Fruit fly (Drosophila melanogaster): ENCODE measurements around the gene AhcyL2.

Gene AhcyL2

DNA sequence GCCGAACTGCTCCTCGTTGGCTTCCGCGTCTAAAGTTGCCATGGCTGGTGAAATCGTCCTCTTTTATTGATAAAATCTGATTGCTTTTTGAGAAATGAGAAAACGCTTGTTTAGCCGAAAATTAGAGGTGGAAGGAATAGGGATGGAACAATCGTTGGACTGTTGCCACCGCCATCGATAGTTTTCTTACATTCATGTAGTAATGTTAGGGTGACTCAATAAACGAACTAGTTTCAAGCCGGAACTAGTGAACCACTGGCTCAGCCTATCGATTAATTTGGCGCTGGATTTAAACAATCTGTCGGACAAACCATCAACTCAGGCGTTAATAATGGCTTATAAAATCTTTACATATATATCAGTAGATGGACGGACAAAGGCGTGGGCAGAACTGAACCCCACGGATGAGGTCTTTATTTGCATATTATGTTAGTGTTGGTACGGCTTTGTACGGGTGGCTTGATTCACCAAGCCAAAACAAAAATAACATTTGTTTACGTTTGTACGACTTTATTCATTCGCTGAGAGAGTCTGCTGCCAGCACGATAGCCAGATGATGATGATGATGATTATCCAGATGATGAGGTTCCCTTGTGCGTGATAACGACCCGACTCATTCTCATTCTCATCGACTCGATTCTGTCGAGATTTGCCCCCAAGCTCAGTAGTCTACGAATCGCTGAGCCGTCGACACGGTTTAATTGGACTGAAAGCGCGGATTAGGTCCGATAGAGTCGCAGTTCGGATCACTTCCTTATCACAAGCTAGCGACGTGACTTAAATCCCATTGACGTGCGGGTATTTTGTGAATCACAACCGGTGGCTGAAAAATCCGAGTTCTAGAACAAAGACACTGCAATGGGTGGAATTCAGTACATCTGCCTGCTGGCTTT, 20.5 kb upstream of the AhcyL2 start, which contains the start of the genes Sf3a1 and Irc (continued):
- TF ChIP-seq CG32532 (GFP tag; IDR thresholded peaks at IDR 0.05) (peak; percentile 46), dpn (GFP tag; optimal IDR thresholded peaks at IDR 0.05) (peak; percentile 24 to 52), knrl (GFP tag; IDR thresholded peaks at IDR 0.05; ENCODE audit: partially characterized antibody) (peak; percentile 95), yki (optimal IDR thresholded peaks at IDR 0.05) (no peak), ap (GFP tag; IDR thresholded peaks at IDR 0.05) (no peak), Vsx1 (GFP tag; optimal IDR thresholded peaks at IDR 0.05) (no peak), C15 (GFP tag; IDR thresholded peaks at IDR 0.05) (no peak), CG11456 (GFP tag; IDR thresholded peaks at IDR 0.05) (0 out of 3 replicates have a peak, but pooled peaks have one; percentile 17), Optix (GFP tag; IDR thresholded peaks at IDR 0.05) (no peak), trh (GFP tag; optimal IDR thresholded peaks at IDR 0.05) (no peak), CG16779 (GFP tag; IDR thresholded peaks at IDR 0.05) (no peak), CG10147 (GFP tag; optimal IDR thresholded peaks at IDR 0.05) (no peak), corto (GFP tag; optimal IDR thresholded peaks at IDR 0.05) (no peak), HmgZ (tag; optimal IDR thresholded peaks at IDR 0.05) (peak; percentile 75), Aef1 (GFP tag; IDR thresholded peaks at IDR 0.05) (no peak), lilli (GFP tag; optimal IDR thresholded peaks at IDR 0.05) (peak; percentile 59), H15 (GFP tag; IDR thresholded peaks at IDR 0.05) (no peak; the same call in 2 of the 3 replicates), CG17829 (tag; optimal IDR thresholded peaks at IDR 0.05) (peak; percentile 43), Ada2b (GFP tag; IDR thresholded peaks at IDR 0.05) (no peak; the same call in 1 of the 2 replicates), lab (GFP tag; optimal IDR thresholded peaks at IDR 0.05) (no peak), Six4 (GFP tag; optimal IDR thresholded peaks at IDR 0.05) (no peak), jigr1 (GFP tag; IDR thresholded peaks at IDR 0.05) (no peak), fu2 (GFP tag; optimal IDR thresholded peaks at IDR 0.05) (no peak), Hmr (GFP tag; optimal IDR thresholded peaks at IDR 0.05) (peak; percentile 9), CG9876 (GFP tag; optimal IDR thresholded peaks at IDR 0.05) (peak; percentile 32), Nf-YC (tag; optimal IDR thresholded peaks at IDR 0.05) (peak; percentile 22), Sry-δ (GFP tag; optimal IDR thresholded peaks at IDR 0.05) (peak; percentile 100), pros (GFP tag; optimal IDR thresholded peaks at IDR 0.05) (no peak), CG5953 (GFP tag; IDR thresholded peaks at IDR 0.05) (no peak), CG8388 (GFP tag; optimal IDR thresholded peaks at IDR 0.05) (no peak), CG10321 (GFP tag; IDR thresholded peaks at IDR 0.05) (no peak), CG17568 (GFP tag; optimal IDR thresholded peaks at IDR 0.05) (peak; percentile 100), CG3065 (GFP tag; optimal IDR thresholded peaks at IDR 0.05) (peak; percentile 30), Bdp1 (GFP tag; optimal IDR thresholded peaks at IDR 0.05) (no peak), seq (GFP tag; IDR thresholded peaks at IDR 0.05) (no peak), CG13424 (tag; optimal IDR thresholded peaks at IDR 0.05) (peak; percentile 6), CG6854 (GFP tag; optimal IDR thresholded peaks at IDR 0.05) (no peak), NC2β (GFP tag; optimal IDR thresholded peaks at IDR 0.05) (peak; percentile 55), CG14441 (GFP tag; IDR thresholded peaks at IDR 0.05) (no peak), CG3407 (GFP tag; optimal IDR thresholded peaks at IDR 0.05) (no peak), CG32767 (GFP tag; IDR thresholded peaks at IDR 0.05) (no peak), CG8290 (GFP tag; optimal IDR thresholded peaks at IDR 0.05) (no peak), CG8290 (tag; optimal IDR thresholded peaks at IDR 0.05) (peak in 1 of 2 experiments; percentile 76), Mad (GFP tag; optimal IDR thresholded peaks at IDR 0.05) (peak; percentile 20), Hsf (GFP tag; optimal IDR thresholded peaks at IDR 0.05) (peak; percentile 49), CG6689 (GFP tag; IDR thresholded peaks at IDR 0.05) (no peak), tgo (GFP tag; IDR thresholded peaks at IDR 0.05) (no peak), Hmx (GFP tag; optimal IDR thresholded peaks at IDR 0.05) (no peak), CG17385 (GFP tag; optimal IDR thresholded peaks at IDR 0.05) (no peak), z (GFP tag; IDR thresholded peaks at IDR 0.05) (no peak), CG1647 (GFP tag; optimal IDR thresholded peaks at IDR 0.05) (peak; percentile 11)

Measured in whole organism, embryonic.